Worm (Caenorhabditis elegans) whole organism, early embryonic: ENCODE measurements around the gene F19H6.6.

ENCODE experiments used
- B0310.2 ChIP-seq: sonication (generic microtip); optimal IDR thresholded peaks from 2 replicates; lab custom pipeline; 2016; ENCODE audit warnings: mild to moderate bottlenecking, missing genetic modification characterization, missing compliant biosample characterization
- F13C5.2 ChIP-seq: sonication (generic microtip); optimal IDR thresholded peaks from 2 replicates; lab custom pipeline; 2017; ENCODE audit warnings: mild to moderate bottlenecking, missing genetic modification characterization, inconsistent platforms, missing compliant biosample characterization
- aly-1 ChIP-seq: sonication (generic microtip); optimal IDR thresholded peaks from 2 replicates; lab custom pipeline; 2016; ENCODE audit warnings: missing genetic modification characterization, missing compliant biosample characterization
- ama-1 ChIP-seq: fragments of 150-350 bp; optimal IDR thresholded peaks from 2 replicates; lab custom pipeline; 2014
- ceh-13 ChIP-seq: fragments of 200-800 bp; sonication (Bioruptor generic); optimal IDR thresholded peaks from 2 replicates; lab custom pipeline; 2018; ENCODE audit warnings: mild to moderate bottlenecking, missing genetic modification characterization, missing compliant biosample characterization
- ceh-36 ChIP-seq: sonication (generic microtip); optimal IDR thresholded peaks from 2 replicates; lab custom pipeline; 2016; ENCODE audit warnings: missing genetic modification characterization, inconsistent platforms, missing compliant biosample characterization
- ets-7 ChIP-seq: sonication (generic microtip); optimal IDR thresholded peaks from 2 replicates; lab custom pipeline; 2016; ENCODE audit warnings: missing genotype, missing genetic modification characterization, missing compliant biosample characterization
- flt-1 ChIP-seq: fragments of 200-800 bp; sonication (Bioruptor generic); IDR thresholded peaks from 2 replicates; pipeline ENCODE4 v1.3.6; 2022; ENCODE audit warnings: missing genetic modification characterization, missing compliant biosample characterization
- hmbx-1 ChIP-seq: sonication (generic microtip); optimal IDR thresholded peaks from 2 replicates; lab custom pipeline; 2016; ENCODE audit warnings: mild to moderate bottlenecking, missing genetic modification characterization, missing compliant biosample characterization
- hmg-4 ChIP-seq: fragments of 200-800 bp; sonication (Bioruptor generic); optimal IDR thresholded peaks from 2 replicates; lab custom pipeline; 2018; ENCODE audit warnings: mild to moderate bottlenecking, missing genetic modification characterization, missing compliant biosample characterization
- hnd-1 ChIP-seq: sonication (generic microtip); optimal IDR thresholded peaks from 2 replicates; lab custom pipeline; 2016; ENCODE audit warnings: missing genetic modification characterization, missing compliant biosample characterization
- pes-1 ChIP-seq: fragments of 200-800 bp; sonication (Bioruptor generic); IDR thresholded peaks from 2 replicates; pipeline ENCODE4 v1.3.6; 2022; ENCODE audit warnings: missing genetic modification reagents, missing genetic modification characterization, missing compliant biosample characterization
- scrt-1 ChIP-seq: fragments of 200-800 bp; sonication (Bioruptor generic); IDR thresholded peaks from 2 replicates; pipeline ENCODE4 v1.3.6; 2022; ENCODE audit warnings: missing genetic modification characterization, missing compliant biosample characterization
- sea-1 ChIP-seq: fragments of 200-800 bp; sonication (Bioruptor generic); conservative IDR thresholded peaks from 2 replicates; pipeline ENCODE4 v1.3.6; 2022; ENCODE audit warnings: missing genetic modification characterization, missing compliant biosample characterization
- tbx-11 ChIP-seq: fragments of 200-800 bp; sonication (Bioruptor generic); IDR thresholded peaks from 2 replicates; pipeline ENCODE4 v1.3.6; 2022; ENCODE audit warnings: missing genetic modification characterization, missing compliant biosample characterization
- tbx-37 ChIP-seq: fragments of 200-800 bp; sonication (Bioruptor generic); conservative IDR thresholded peaks from 2 replicates; pipeline ENCODE4 v1.3.6; 2022; ENCODE audit warnings: missing genetic modification reagents, missing genetic modification characterization, missing compliant biosample characterization
- tra-4 ChIP-seq: sonication (generic microtip); optimal IDR thresholded peaks from 2 replicates; lab custom pipeline; 2017; ENCODE audit warnings: missing genetic modification characterization, missing compliant biosample characterization

F19H6.6 gene

ce11 chrX:12323439-12323838 lies 37.2 kb upstream of the F19H6.6 start, which contains the start of gene srd-40:
TSS of gene srd-40 (plus strand) at chrX:12323739.
- TF ChIP-seq pes-1 (no peak), ets-7 (tag; lab: Kevin White, UChicago) (no peak)

ce11 chrX:12326424-12326823 lies 34.2 kb upstream of the F19H6.6 start, which contains the start of gene srd-41:
TSS of gene srd-41 (plus strand) at chrX:12326724.
- TF ChIP-seq tbx-37 (GFP tag; lab: Robert Waterston, UW) = no peak
- no peak for TF ChIP-seq tra-4 (tag; lab: Kevin White, UChicago)
- no peak for TF ChIP-seq ets-7 (tag; lab: Kevin White, UChicago)
- no peak for TF ChIP-seq sea-1 (GFP tag; lab: Robert Waterston, UW)
- no peak for TF ChIP-seq ceh-13

ce11 chrX:12328676-12329075 lies 32.0 kb upstream of the F19H6.6 start, which contains the start of gene srd-45:
TSS of gene srd-45 (plus strand) at chrX:12328976.
- TF ChIP-seq sea-1 (GFP tag; lab: Robert Waterston, UW) = no peak
- no peak for TF ChIP-seq hnd-1 (tag; lab: Kevin White, UChicago)
- no peak for TF ChIP-seq F13C5.2 (tag; lab: Kevin White, UChicago)
- TF ChIP-seq ceh-13 = no peak
- no peak for TF ChIP-seq aly-1 (tag; lab: Kevin White, UChicago)
- no peak for TF ChIP-seq flt-1
- no peak for TF ChIP-seq tra-4 (tag; lab: Kevin White, UChicago)
- no peak for TF ChIP-seq B0310.2 (tag; lab: Kevin White, UChicago)
- TF ChIP-seq ama-1 (lab: Kevin White, UChicago) = no peak
- no peak for TF ChIP-seq hmbx-1 (tag; lab: Kevin White, UChicago)
- no peak for TF ChIP-seq pes-1

- TF ChIP-seq tra-4 (tag; lab: Kevin White, UChicago) = no peak
- no peak for TF ChIP-seq tbx-37 (GFP tag; lab: Robert Waterston, UW)
Measured at ce11 chrX:12331795-12332194, 28.8 kb upstream of the F19H6.6 start, which contains the start of gene srd-46. TSS of gene srd-46 (plus strand) at chrX:12332095.

- TF ChIP-seq hmg-4 (GFP tag; lab: Kevin White, UChicago) (no peak), tbx-11 (GFP tag; lab: Robert Waterston, UW) (no peak), tbx-37 (GFP tag; lab: Robert Waterston, UW) (no peak), flt-1 (no peak)
Measured at ce11 chrX:12333479-12333878, 27.1 kb upstream of the F19H6.6 start, which contains the start of gene srd-47. TSS of gene srd-47 (plus strand) at chrX:12333642.

- no peak for TF ChIP-seq pes-1
- no peak for TF ChIP-seq scrt-1
- TF ChIP-seq ceh-36 (tag; lab: Kevin White, UChicago) = no peak
- no peak for TF ChIP-seq aly-1 (tag; lab: Kevin White, UChicago)
- no peak for TF ChIP-seq hnd-1 (tag; lab: Kevin White, UChicago)
- no peak for TF ChIP-seq tra-4 (tag; lab: Kevin White, UChicago)
- TF ChIP-seq hmbx-1 (tag; lab: Kevin White, UChicago) = no peak
- TF ChIP-seq F13C5.2 (tag; lab: Kevin White, UChicago) = no peak
- TF ChIP-seq tbx-11 (GFP tag; lab: Robert Waterston, UW) = no peak
- no peak for TF ChIP-seq ceh-13
Measured at ce11 chrX:12335808-12336207, 24.8 kb upstream of the F19H6.6 start, which contains the start of gene srd-48. TSS of gene srd-48 (plus strand) at chrX:12336108.

- TF ChIP-seq tbx-11 (GFP tag; lab: Robert Waterston, UW) (peak; percentile 61), ama-1 (lab: Kevin White, UChicago) (no peak), aly-1 (tag; lab: Kevin White, UChicago) (no peak), flt-1 (no peak; the same call in none of the 2 replicates), scrt-1 (0 out of 2 replicates have a peak, but pooled peaks have one; percentile 70), hmbx-1 (tag; lab: Kevin White, UChicago) (peak; percentile 38), hnd-1 (tag; lab: Kevin White, UChicago) (peak; percentile 27), B0310.2 (tag; lab: Kevin White, UChicago) (peak; percentile 20), tbx-37 (GFP tag; lab: Robert Waterston, UW) (0 out of 2 replicates have a peak, but pooled peaks have one; percentile 47), ets-7 (tag; lab: Kevin White, UChicago) (no peak), sea-1 (GFP tag; lab: Robert Waterston, UW) (no peak), ceh-13 (peak; percentile 57), tra-4 (tag; lab: Kevin White, UChicago) (no peak), hmg-4 (GFP tag; lab: Kevin White, UChicago) (no peak), ceh-36 (tag; lab: Kevin White, UChicago) (no peak), pes-1 (no peak; the same call in 1 of the 2 replicates), F13C5.2 (tag; lab: Kevin White, UChicago) (peak; percentile 52)
Measured at ce11 chrX:12337846-12338490, 22.7 kb upstream of the F19H6.6 start, which contains the start of gene srd-44. TSS of gene srd-44 (plus strand) at chrX:12338440.

- no peak for TF ChIP-seq aly-1 (tag; lab: Kevin White, UChicago)
- TF ChIP-seq F13C5.2 (tag; lab: Kevin White, UChicago) = no peak
- no peak for TF ChIP-seq hmbx-1 (tag; lab: Kevin White, UChicago)
- TF ChIP-seq ets-7 (tag; lab: Kevin White, UChicago) = no peak
- TF ChIP-seq ceh-13 = no peak
- no peak for TF ChIP-seq hmg-4 (GFP tag; lab: Kevin White, UChicago)
- TF ChIP-seq ama-1 (lab: Kevin White, UChicago) = no peak
- no peak for TF ChIP-seq hnd-1 (tag; lab: Kevin White, UChicago)
- no peak for TF ChIP-seq B0310.2 (tag; lab: Kevin White, UChicago)
Measured at ce11 chrX:12341338-12341737, 19.3 kb upstream of the F19H6.6 start, which contains the start of gene zig-2. TSS of gene zig-2 (minus strand) at chrX:12341438.
